Fruit fly (Drosophila melanogaster) whole organism, embryonic: ENCODE data around the gene hang.

ENCODE experiments used
- Ada2b ChIP-seq: fragments of 200-800 bp; sonication (Bioruptor generic); IDR thresholded peaks from 2 replicates; pipeline ENCODE4 v1.3.6; 2022; ENCODE audit warnings: missing biosample characterization, missing genetic modification characterization
- Asciz ChIP-seq: fragments of 200-800 bp; sonication (Bioruptor generic); optimal IDR thresholded peaks from 2 replicates; lab custom pipeline; 2017; ENCODE audit warnings: missing biosample characterization, mild to moderate bottlenecking, missing genetic modification characterization, missing genetic modification reagents
- Atf-2 ChIP-seq: fragments of 200-800 bp; sonication (Bioruptor generic); optimal IDR thresholded peaks from 2 replicates; lab custom pipeline; 2016; ENCODE audit warnings: missing biosample characterization, missing genetic modification characterization
- CG10366 ChIP-seq: fragments of 200-800 bp; sonication (Bioruptor generic); IDR thresholded peaks from 2 replicates; pipeline ENCODE4 v1.3.6; 2022; ENCODE audit warnings: missing biosample characterization, missing genetic modification characterization
- CG10431 ChIP-seq: fragments of 200-800 bp; sonication (Bioruptor generic); optimal IDR thresholded peaks from 3 replicates; lab custom pipeline; 2018; ENCODE audit warnings: missing biosample characterization, mild to moderate bottlenecking, missing genetic modification characterization
- CG11085 ChIP-seq: fragments of 200-800 bp; sonication (Bioruptor generic); IDR thresholded peaks from 2 replicates; pipeline ENCODE4 v1.3.6; 2022; ENCODE audit warnings: missing biosample characterization, missing genetic modification characterization
- CG11696 ChIP-seq: fragments of 200-800 bp; sonication (Bioruptor generic); IDR thresholded peaks from 2 replicates; pipeline ENCODE4 v1.3.6; 2022; ENCODE audit warnings: missing biosample characterization, missing genetic modification characterization
- CG12744 ChIP-seq: fragments of 200-800 bp; sonication (Bioruptor generic); optimal IDR thresholded peaks from 2 replicates; lab custom pipeline; 2016; ENCODE audit warnings: missing biosample characterization, missing genetic modification characterization
- CG13624 ChIP-seq: fragments of 200-800 bp; sonication (Bioruptor generic); optimal IDR thresholded peaks from 2 replicates; lab custom pipeline; 2016; ENCODE audit warnings: missing biosample characterization, missing genetic modification characterization
- CG14014 ChIP-seq: fragments of 200-800 bp; sonication (Bioruptor generic); IDR thresholded peaks from 2 replicates; pipeline ENCODE4 v1.3.6; 2022; ENCODE audit warnings: missing biosample characterization, missing genetic modification characterization
- CG17912 ChIP-seq: fragments of 200-800 bp; sonication (Bioruptor generic); optimal IDR thresholded peaks from 2 replicates; lab custom pipeline; 2018; ENCODE audit warnings: missing biosample characterization, mild to moderate bottlenecking, missing genetic modification characterization
- CG18599 ChIP-seq: fragments of 200-800 bp; sonication (Bioruptor generic); optimal IDR thresholded peaks from 3 replicates; lab custom pipeline; 2017; ENCODE audit warnings: missing biosample characterization, missing genetic modification characterization, mild to moderate bottlenecking, moderate library complexity, missing genetic modification reagents
- CG3407 ChIP-seq: fragments of 200-800 bp; sonication (Bioruptor generic); optimal IDR thresholded peaks from 2 replicates; lab custom pipeline; 2018; ENCODE audit warnings: missing biosample characterization, mild to moderate bottlenecking, missing genetic modification characterization
- CG4404 ChIP-seq: fragments of 200-800 bp; sonication (Bioruptor generic); IDR thresholded peaks from 2 replicates; pipeline ENCODE4 v1.3.6; 2022; ENCODE audit warnings: missing biosample characterization, missing genetic modification characterization
- CG6765 ChIP-seq: fragments of 200-800 bp; sonication (Bioruptor generic); optimal IDR thresholded peaks from 3 replicates; lab custom pipeline; 2017; ENCODE audit warnings: missing biosample characterization, mild to moderate bottlenecking, missing genetic modification characterization
- CG7556 ChIP-seq: fragments of 200-800 bp; sonication (Bioruptor generic); optimal IDR thresholded peaks from 2 replicates; lab custom pipeline; 2017; ENCODE audit warnings: missing biosample characterization, mild to moderate bottlenecking, missing genetic modification characterization
- CG8924 ChIP-seq: fragments of 200-800 bp; optimal IDR thresholded peaks from 3 replicates; lab custom pipeline; 2019; ENCODE audit warnings: missing biosample characterization, mild to moderate bottlenecking, missing genetic modification characterization, moderate library complexity
- CG9215 ChIP-seq: fragments of 200-800 bp; sonication (Bioruptor generic); IDR thresholded peaks from 2 replicates; pipeline ENCODE4 v1.3.6; 2022; ENCODE audit warnings: missing biosample characterization, missing genetic modification characterization
- CG9797 ChIP-seq: fragments of 200-800 bp; sonication (Bioruptor generic); optimal IDR thresholded peaks from 3 replicates; lab custom pipeline; 2018; ENCODE audit warnings: missing biosample characterization, mild to moderate bottlenecking, missing genetic modification characterization
- Camta ChIP-seq: fragments of 200-800 bp; sonication (Bioruptor generic); optimal IDR thresholded peaks from 2 replicates; lab custom pipeline; 2016; ENCODE audit warnings: missing biosample characterization, missing genetic modification characterization
- Doc2 ChIP-seq: fragments of 200-800 bp; sonication (Bioruptor generic); IDR thresholded peaks from 2 replicates; pipeline ENCODE4 v1.3.6; 2022; ENCODE audit warnings: missing biosample characterization, missing genetic modification characterization
- Dp ChIP-seq: fragments of 200-800 bp; sonication (Bioruptor generic); optimal IDR thresholded peaks from 2 replicates; lab custom pipeline; 2018; ENCODE audit warnings: missing biosample characterization, mild to moderate bottlenecking, missing genetic modification characterization, moderate library complexity
- Drgx ChIP-seq: fragments of 200-800 bp; sonication (Bioruptor generic); IDR thresholded peaks from 2 replicates; pipeline ENCODE4 v1.3.6; 2022; ENCODE audit warnings: missing biosample characterization, missing genetic modification characterization
- Ets65A ChIP-seq: fragments of 200-800 bp; sonication (Bioruptor generic); peaks from one replicate; lab custom pipeline; 2016; ENCODE audit warnings: missing biosample characterization, missing genetic modification characterization
- HHEX ChIP-seq: fragments of 200-800 bp; sonication (Bioruptor generic); optimal IDR thresholded peaks from 3 replicates; lab custom pipeline; 2017; ENCODE audit warnings: missing biosample characterization, mild to moderate bottlenecking, missing genetic modification characterization, missing genetic modification reagents
- Hr39 ChIP-seq: fragments of >200 bp; optimal IDR thresholded peaks from 2 replicates; lab custom pipeline; 2017
- Jarid2 ChIP-seq: fragments of 200-800 bp; sonication (Bioruptor generic); optimal IDR thresholded peaks from 3 replicates; lab custom pipeline; 2017; ENCODE audit warnings: mild to moderate bottlenecking, missing biosample characterization, missing genetic modification reagents, missing genetic modification characterization
- NFAT ChIP-seq: fragments of 200-800 bp; sonication (Bioruptor generic); IDR thresholded peaks from 2 replicates; pipeline ENCODE4 v1.3.6; 2022; ENCODE audit warnings: missing biosample characterization, missing genetic modification characterization
- Nf-YA ChIP-seq: fragments of 200-800 bp; sonication (Bioruptor generic); IDR thresholded peaks from 2 replicates; pipeline ENCODE4 v1.3.6; 2022; ENCODE audit warnings: missing biosample characterization, missing genetic modification characterization
- Pdp1 ChIP-seq, 2 experiments: fragments of 200-800 bp; sonication (Bioruptor generic); optimal IDR thresholded peaks; 3 replicates each; lab custom pipeline; 2016; ENCODE audit warnings: missing biosample characterization in 2 of 2, missing genetic modification characterization in 2 of 2, mild to moderate bottlenecking in 1 of 2, moderate library complexity in 1 of 2
- Ptx1 ChIP-seq: fragments of 200-800 bp; sonication (Bioruptor generic); IDR thresholded peaks from 2 replicates; pipeline ENCODE4 v1.3.6; 2022; ENCODE audit warnings: missing biosample characterization, missing genetic modification characterization
- Usf ChIP-seq: fragments of 200-800 bp; sonication (Bioruptor generic); optimal IDR thresholded peaks from 2 replicates; lab custom pipeline; 2017; ENCODE audit warnings: missing genotype, missing biosample characterization, missing genetic modification characterization
- ac ChIP-seq: fragments of 200-800 bp; sonication (Bioruptor generic); optimal IDR thresholded peaks from 3 replicates; lab custom pipeline; 2017; ENCODE audit warnings: missing biosample characterization, mild to moderate bottlenecking, missing genetic modification characterization
- bsh ChIP-seq, 2 experiments: fragments of 200-800 bp; sonication (Bioruptor generic); optimal IDR thresholded peaks; 2 replicates each; lab custom pipeline; 2017 to 2018; ENCODE audit warnings: mild to moderate bottlenecking in 2 of 2, missing biosample characterization in 2 of 2, missing genetic modification characterization in 2 of 2, moderate library complexity in 1 of 2
- caup ChIP-seq: fragments of 200-800 bp; sonication (Bioruptor generic); optimal IDR thresholded peaks from 3 replicates; lab custom pipeline; 2017; ENCODE audit warnings: missing biosample characterization, mild to moderate bottlenecking, missing genetic modification characterization, moderate library complexity; ENCODE audit not compliant: severe bottlenecking
- crp ChIP-seq, 2 experiments: fragments of 200-800 bp; sonication (Bioruptor generic); optimal IDR thresholded peaks; 2 replicates in 1 of 2; 3 replicates in 1 of 2; lab custom pipeline; 2017; ENCODE audit warnings: missing biosample characterization in 2 of 2, missing genetic modification characterization in 2 of 2, mild to moderate bottlenecking in 1 of 2, moderate library complexity in 1 of 2
- fd96Cb ChIP-seq: fragments of 200-800 bp; sonication (Bioruptor generic); optimal IDR thresholded peaks from 2 replicates; lab custom pipeline; 2018; ENCODE audit warnings: missing biosample characterization, mild to moderate bottlenecking, missing genetic modification characterization, moderate library complexity
- gsb ChIP-seq: fragments of 200-800 bp; sonication (Bioruptor generic); IDR thresholded peaks from 2 replicates; pipeline ENCODE4 v1.3.6; 2022; ENCODE audit warnings: missing biosample characterization, missing genetic modification characterization
- gsb-n ChIP-seq: fragments of 200-800 bp; sonication (Bioruptor generic); optimal IDR thresholded peaks from 3 replicates; lab custom pipeline; 2018; ENCODE audit warnings: missing biosample characterization, mild to moderate bottlenecking, missing genetic modification characterization
- kah ChIP-seq: fragments of 200-800 bp; sonication (Bioruptor generic); optimal IDR thresholded peaks from 2 replicates; lab custom pipeline; 2018; ENCODE audit warnings: missing biosample characterization, mild to moderate bottlenecking, missing genetic modification characterization
- ken ChIP-seq: fragments of 200-800 bp; sonication (Bioruptor generic); IDR thresholded peaks from 3 replicates; pipeline ENCODE4 v1.3.6; 2022; ENCODE audit warnings: missing biosample characterization, missing genetic modification characterization
- luna ChIP-seq: fragments of 200-800 bp; sonication (Bioruptor generic); optimal IDR thresholded peaks from 2 replicates; lab custom pipeline; 2016; ENCODE audit warnings: missing biosample characterization, missing genetic modification characterization
- nerfin-1 ChIP-seq: fragments of 200-800 bp; sonication (Bioruptor generic); optimal IDR thresholded peaks from 3 replicates; lab custom pipeline; 2019; ENCODE audit warnings: missing biosample characterization, mild to moderate bottlenecking, missing genetic modification characterization, moderate library complexity
- odd ChIP-seq: fragments of 200-800 bp; sonication (Bioruptor generic); optimal IDR thresholded peaks from 2 replicates; lab custom pipeline; 2017; ENCODE audit warnings: missing biosample characterization, mild to moderate bottlenecking, missing genetic modification characterization
- salm ChIP-seq: fragments of 200-800 bp; sonication (Bioruptor generic); optimal IDR thresholded peaks from 2 replicates; lab custom pipeline; 2018; ENCODE audit warnings: missing biosample characterization, mild to moderate bottlenecking, missing genetic modification characterization
- sens-2 ChIP-seq: fragments of 200-800 bp; sonication (Bioruptor generic); IDR thresholded peaks from 2 replicates; pipeline ENCODE4 v1.3.6; 2022; ENCODE audit warnings: missing biosample characterization, missing genetic modification characterization
- seq ChIP-seq: fragments of 200-800 bp; sonication (Bioruptor generic); IDR thresholded peaks from 2 replicates; pipeline ENCODE4 v1.3.6; 2022; ENCODE audit warnings: missing biosample characterization, missing genetic modification characterization
- sna ChIP-seq: fragments of 200-800 bp; sonication (Bioruptor generic); IDR thresholded peaks from 2 replicates; pipeline ENCODE4 v1.3.6; 2022; ENCODE audit warnings: missing biosample characterization, missing genetic modification characterization; ENCODE audit not compliant: partially characterized antibody
- stwl ChIP-seq: fragments of 200-800 bp; sonication (Bioruptor generic); optimal IDR thresholded peaks from 3 replicates; lab custom pipeline; 2018; ENCODE audit warnings: missing biosample characterization, mild to moderate bottlenecking, missing genetic modification characterization, moderate library complexity
- unpg ChIP-seq: fragments of 200-800 bp; sonication (Bioruptor generic); optimal IDR thresholded peaks from 3 replicates; lab custom pipeline; 2018; ENCODE audit warnings: missing biosample characterization, mild to moderate bottlenecking, missing genetic modification characterization, moderate library complexity
- usp ChIP-seq: fragments of >200 bp; optimal IDR thresholded peaks from 2 replicates; lab custom pipeline; 2017; ENCODE audit warnings: missing biosample characterization, missing genetic modification characterization
- z ChIP-seq: fragments of 200-800 bp; sonication (Bioruptor generic); IDR thresholded peaks from 3 replicates; pipeline ENCODE4 v1.3.6; 2022; ENCODE audit warnings: missing biosample characterization, missing genetic modification characterization

Gene hang

DNA sequence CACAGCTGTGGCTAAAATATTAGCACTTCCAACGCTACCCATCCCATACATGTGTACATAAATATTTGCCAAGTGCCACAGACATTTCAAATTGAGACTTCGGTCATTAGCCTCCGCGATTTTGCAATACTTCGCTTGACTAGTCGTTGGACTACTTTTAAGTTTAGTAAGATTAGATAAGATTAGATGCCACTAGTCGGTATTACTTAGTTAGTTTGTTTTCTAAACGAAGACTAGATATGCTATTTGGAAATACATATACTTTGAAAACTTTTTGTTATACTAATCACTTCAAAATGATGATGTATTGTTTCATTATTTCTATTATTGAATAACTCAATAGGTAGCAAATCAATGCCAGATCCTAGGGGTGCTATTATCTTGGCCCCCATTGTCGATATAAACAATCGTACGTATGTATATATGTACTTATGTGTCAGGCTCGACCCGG lies 36.7 kb upstream of the hang start (continued):
- TF ChIP-seq CG13624 (GFP tag; lab: Kevin White, UChicago) (peak; percentile 21), gsb-n (tag; lab: Kevin White, UChicago) (no peak), CG11085 (GFP tag; lab: Robert Waterston, UW) (no peak), ken (GFP tag; lab: Robert Waterston, UW) (no peak), Hr39 (lab: Kevin White, UChicago) (no peak), CG11696 (GFP tag; lab: Robert Waterston, UW) (peak; percentile 81), Ets65A (GFP tag; lab: Kevin White, UChicago) (no peak), unpg (peak; percentile 27), NFAT (GFP tag; lab: Robert Waterston, UW) (no peak), sens-2 (GFP tag; lab: Robert Waterston, UW) (no peak), Nf-YA (GFP tag; lab: Robert Waterston, UW) (no peak), Drgx (GFP tag; lab: Robert Waterston, UW) (peak; percentile 50; the same call in 1 of the 2 replicates), kah (GFP tag; lab: Kevin White, UChicago) (no peak), CG17912 (GFP tag; lab: Kevin White, UChicago) (no peak), luna (GFP tag; lab: Kevin White, UChicago) (no peak), CG4404 (GFP tag; lab: Robert Waterston, UW) (no peak), ac (GFP tag; lab: Kevin White, UChicago) (no peak), seq (GFP tag; lab: Robert Waterston, UW) (0 out of 2 replicates have a peak, but pooled peaks have one; percentile 24), CG18599 (GFP tag; lab: Kevin White, UChicago) (peak; percentile 73), Camta (no peak), Jarid2 (no peak), usp (GFP tag; lab: Kevin White, UChicago) (no peak), HHEX (GFP tag; lab: Kevin White, UChicago) (peak; percentile 32), CG7556 (peak; percentile 52), Usf (no peak), CG9797 (no peak), CG10431 (GFP tag; lab: Kevin White, UChicago) (no peak), salm (tag; lab: Kevin White, UChicago) (no peak), Doc2 (GFP tag; lab: Robert Waterston, UW) (no peak), caup (GFP tag; lab: Kevin White, UChicago) (peak; percentile 72), Asciz (peak; percentile 20), CG10366 (no peak), CG12744 (GFP tag; lab: Kevin White, UChicago) (peak; percentile 14), stwl (no peak), CG14014 (no peak), gsb (GFP tag; lab: Robert Waterston, UW) (no peak), Atf-2 (GFP tag; lab: Kevin White, UChicago) (no peak), CG6765 (GFP tag; lab: Kevin White, UChicago) (peak; percentile 67), z (GFP tag; lab: Robert Waterston, UW) (no peak), Ada2b (GFP tag; lab: Robert Waterston, UW) (no peak), CG8924 (peak; percentile 49), Dp (GFP tag; lab: Kevin White, UChicago) (no peak), CG3407 (GFP tag; lab: Kevin White, UChicago) (no peak), crp (GFP tag; optimal IDR thresholded peaks at IDR 0.05; lab: Kevin White, UChicago) (no peak), nerfin-1 (tag; lab: Kevin White, UChicago) (peak; percentile 19), Pdp1 (GFP tag; optimal IDR thresholded peaks at IDR 0.05; lab: Kevin White, UChicago) (no peak), bsh (GFP tag; optimal IDR thresholded peaks at IDR 0.05; lab: Kevin White, UChicago) (no peak), fd96Cb (tag; lab: Kevin White, UChicago) (peak; percentile 2), odd (GFP tag; lab: Kevin White, UChicago) (peak; percentile 34), CG9215 (GFP tag; lab: Robert Waterston, UW) (no peak), sna (GFP tag; lab: Robert Waterston, UW) (no peak), Ptx1 (GFP tag; lab: Robert Waterston, UW) (0 out of 2 replicates have a peak, but pooled peaks have one; percentile 23)
